Worm (Caenorhabditis elegans): ENCODE data around the gene drd-10.

drd-10 gene

DNA sequence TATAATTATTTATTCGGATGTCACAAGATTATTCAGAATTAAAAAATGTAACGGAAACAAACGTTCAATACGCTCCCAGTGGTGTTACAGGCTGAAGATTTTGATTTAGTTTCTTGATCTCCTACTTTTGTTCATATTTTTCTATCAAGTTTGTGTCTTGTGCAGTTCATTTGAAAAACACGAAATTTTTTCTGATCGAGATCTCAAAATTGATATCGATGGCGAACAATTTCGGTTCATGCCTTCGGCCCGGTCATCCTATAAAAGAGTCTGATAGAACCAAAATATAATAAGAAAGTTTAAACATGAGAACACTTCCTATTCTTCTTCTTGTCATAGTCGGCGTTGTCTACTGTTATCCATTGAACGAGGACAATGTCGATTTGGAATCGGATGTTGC, at the start of gene drd-10:
TSS of gene drd-10 (plus strand) at position 301 of the 400 bp plus-strand sequence.
- no peak for TF ChIP-seq Y116A8C.19 (tag; optimal IDR thresholded peaks at IDR 0.05; ENCODE audit: borderline replicate concordance)
- TF ChIP-seq sptf-1 (tag; optimal IDR thresholded peaks at IDR 0.05): no peak
- no peak for TF ChIP-seq lsy-2 (tag; optimal IDR thresholded peaks at IDR 0.05)
- no peak for TF ChIP-seq jun-1 (tag; optimal IDR thresholded peaks at IDR 0.05)
- no peak for TF ChIP-seq nhr-76 (tag; optimal IDR thresholded peaks at IDR 0.05)
- TF ChIP-seq nhr-71 (tag; optimal IDR thresholded peaks at IDR 0.05): no peak

DNA sequence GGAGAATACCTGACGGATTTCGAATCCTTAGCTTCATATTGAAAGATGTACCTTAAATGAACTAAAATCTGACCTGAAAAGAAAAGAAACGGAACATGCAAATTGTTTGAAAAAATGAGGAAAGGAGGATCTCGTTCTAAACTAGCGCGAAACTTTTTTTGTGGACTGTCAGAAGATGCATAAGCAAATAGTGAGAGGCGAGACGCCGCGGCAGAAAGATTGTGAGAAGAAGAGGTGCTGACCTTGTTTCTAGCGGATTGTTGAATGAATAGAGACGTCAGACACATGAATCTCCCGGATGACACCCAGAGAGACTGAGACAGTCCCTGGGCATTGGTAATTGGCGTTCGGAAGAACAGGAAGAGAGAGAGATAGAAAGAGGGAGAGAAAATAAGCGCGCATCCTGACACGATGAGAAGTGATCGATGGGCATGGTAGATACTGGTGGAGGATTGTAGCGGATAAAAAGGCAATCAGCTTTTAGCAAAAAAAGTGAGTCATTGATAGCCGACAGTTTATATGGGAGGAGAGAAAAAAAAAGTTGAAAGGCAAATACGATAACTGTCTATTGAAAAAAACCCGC, 37.4 kb upstream of the drd-10 start, which contains the start of gene ptr-15:
TSS of gene ptr-15 (minus strand) at position 51 of the 583 bp plus-strand sequence.
- TF ChIP-seq efl-1 (optimal IDR thresholded peaks at IDR 0.05) (no peak), efl-1 (GFP tag; optimal IDR thresholded peaks at IDR 0.05 in 1 of 2) (peak in 1 of 2 experiments; percentile 60), unc-86 (tag; optimal IDR thresholded peaks at IDR 0.05) (no peak), rnt-1 (tag; optimal IDR thresholded peaks at IDR 0.05) (no peak), nhr-12 (tag; optimal IDR thresholded peaks at IDR 0.05) (no peak), lir-3 (tag; optimal IDR thresholded peaks at IDR 0.05; ENCODE audit: poor library complexity) (no peak), blmp-1 (tag; optimal IDR thresholded peaks at IDR 0.05) (peak; percentile 74)

DNA sequence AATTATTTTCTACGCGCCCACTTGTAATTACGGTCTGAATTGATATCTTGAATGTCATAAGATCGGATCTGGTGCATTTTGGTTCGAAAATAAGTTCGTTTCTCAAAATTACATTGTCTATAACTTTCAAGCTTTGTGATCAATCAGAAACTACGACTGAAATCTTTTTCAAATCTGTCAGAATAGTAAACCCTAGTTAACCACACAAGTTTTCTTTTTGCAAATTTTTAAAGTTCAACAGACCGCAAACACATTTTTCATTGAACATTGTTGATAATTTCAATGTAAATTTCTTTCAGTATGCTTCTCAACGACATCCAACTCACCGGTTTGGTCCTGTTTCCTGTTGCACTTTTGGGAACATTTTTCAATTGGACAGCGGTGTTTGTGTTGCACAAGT, 35.8 kb upstream of the drd-10 start, which contains the start of gene srx-59:
TSS of gene srx-59 (plus strand) at position 301 of the 400 bp plus-strand sequence.
- no peak for TF ChIP-seq ets-5 (GFP tag; IDR thresholded peaks at IDR 0.05)
- no peak for TF ChIP-seq nhr-28 (tag; optimal IDR thresholded peaks at IDR 0.05)
- no peak for TF ChIP-seq swsn-7 (tag; optimal IDR thresholded peaks at IDR 0.05)
- TF ChIP-seq tbx-2 (tag; optimal IDR thresholded peaks at IDR 0.05): no peak
- no peak for TF ChIP-seq nhr-20 (tag; optimal IDR thresholded peaks at IDR 0.05)
- TF ChIP-seq snu-23 (GFP tag; optimal IDR thresholded peaks at IDR 0.05): no peak

DNA sequence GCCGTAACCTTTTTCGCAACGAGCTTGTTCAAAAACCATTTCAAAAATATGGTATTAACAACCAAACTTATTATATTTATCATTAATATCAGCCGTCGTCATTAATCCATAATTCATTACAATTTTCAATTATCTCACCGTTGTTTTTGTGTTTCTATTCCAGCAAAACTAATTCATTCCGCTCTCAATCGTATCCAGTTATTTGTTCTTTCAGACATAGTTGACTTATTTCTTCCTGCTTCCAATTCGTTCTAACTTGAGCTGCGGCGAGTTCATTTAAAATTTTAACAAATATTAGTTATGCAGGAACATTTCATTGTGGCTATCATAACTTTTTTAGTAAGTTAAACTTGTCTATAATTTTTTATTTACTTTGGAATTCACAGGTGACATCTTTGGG, 31.4 kb upstream of the drd-10 start, which contains the start of gene srx-16:
TSS of gene srx-16 (plus strand) at position 301 of the 400 bp plus-strand sequence.
- no peak for TF ChIP-seq pax-3 (tag; optimal IDR thresholded peaks at IDR 0.05)
- no peak for TF ChIP-seq irx-1 (tag; optimal IDR thresholded peaks at IDR 0.05)
- TF ChIP-seq zip-4 (GFP tag; optimal IDR thresholded peaks at IDR 0.05): no peak
- TF ChIP-seq nhr-84 (tag; optimal IDR thresholded peaks at IDR 0.05): no peak
- TF ChIP-seq mdl-1 (tag; optimal IDR thresholded peaks at IDR 0.05): no peak
- no peak for TF ChIP-seq hlh-17 (GFP tag; optimal IDR thresholded peaks at IDR 0.05; ENCODE audit: borderline replicate concordance)
- TF ChIP-seq sptf-1 (tag; optimal IDR thresholded peaks at IDR 0.05): no peak

DNA sequence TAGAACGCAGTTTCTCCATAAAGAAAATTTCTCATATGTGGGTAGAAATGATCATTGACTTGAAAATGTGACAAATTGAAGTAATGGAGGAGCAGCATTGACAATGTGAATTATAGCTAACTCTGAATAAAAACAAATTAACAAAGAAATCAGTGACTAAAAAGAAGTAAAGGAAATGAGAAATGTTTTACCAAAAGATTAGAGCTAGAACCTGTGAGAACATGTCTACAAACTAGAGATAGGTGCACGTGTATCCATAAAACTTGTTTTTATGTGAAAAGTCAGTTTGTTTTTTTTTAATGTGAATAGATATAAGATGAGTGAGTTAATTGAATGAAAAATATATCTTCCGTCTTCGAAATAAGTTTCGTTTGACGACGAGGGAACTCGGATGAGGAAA, 28.4 kb upstream of the drd-10 start, which contains the start of gene sre-12:
TSS of gene sre-12 (minus strand) at position 101 of the 400 bp plus-strand sequence.
- TF ChIP-seq efl-1 (optimal IDR thresholded peaks at IDR 0.05): no peak
- no peak for TF ChIP-seq efl-1 (GFP tag; optimal IDR thresholded peaks at IDR 0.05 in 1 of 2)
- no peak for TF ChIP-seq aha-1 (tag; optimal IDR thresholded peaks at IDR 0.05)
- no peak for TF ChIP-seq lir-3 (tag; optimal IDR thresholded peaks at IDR 0.05; ENCODE audit: poor library complexity)
- no peak for TF ChIP-seq nhr-237 (tag; optimal IDR thresholded peaks at IDR 0.05)
- TF ChIP-seq nhr-90 (tag; optimal IDR thresholded peaks at IDR 0.05; ENCODE audit: poor library complexity): no peak
- TF ChIP-seq mef-2 (tag; optimal IDR thresholded peaks at IDR 0.05): no peak
- no peak for TF ChIP-seq jun-1 (tag; optimal IDR thresholded peaks at IDR 0.05)
- TF ChIP-seq lin-35 (GFP tag; optimal IDR thresholded peaks at IDR 0.05): no peak
- no peak for TF ChIP-seq fkh-8 (tag; optimal IDR thresholded peaks at IDR 0.05)
- no peak for TF ChIP-seq unc-30 (tag; optimal IDR thresholded peaks at IDR 0.05)
- no peak for TF ChIP-seq hlh-4 (tag; optimal IDR thresholded peaks at IDR 0.05)

DNA sequence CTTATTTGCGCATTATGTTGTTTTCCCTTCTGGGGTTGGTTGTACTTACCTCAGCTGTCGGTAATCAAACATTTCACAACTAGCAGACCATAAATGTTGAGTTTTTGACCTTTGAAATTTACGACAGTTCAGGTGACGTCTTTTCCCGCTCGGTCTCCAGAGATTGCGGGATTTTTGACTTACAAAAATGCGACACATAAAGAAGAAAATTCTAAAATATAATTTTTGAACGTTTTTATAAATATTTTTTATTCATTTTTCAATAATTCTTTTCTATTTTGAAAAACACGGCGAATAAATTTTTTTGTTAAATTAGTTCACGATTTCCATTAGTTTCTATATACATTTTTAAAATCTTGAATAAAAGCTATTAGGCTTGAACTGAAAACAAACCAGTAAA, 24.6 kb upstream of the drd-10 start, which contains the start of gene nhr-161:
TSS of gene nhr-161 (minus strand) at position 101 of the 400 bp plus-strand sequence.
- TF ChIP-seq hpl-2 (GFP tag; optimal IDR thresholded peaks at IDR 0.05): no peak
- no peak for TF ChIP-seq unc-62 (GFP tag; optimal IDR thresholded peaks at IDR 0.05)
- no peak for TF ChIP-seq egl-27 (tag; optimal IDR thresholded peaks at IDR 0.05)
- TF ChIP-seq lin-14 (GFP tag; optimal IDR thresholded peaks at IDR 0.05): no peak
- no peak for TF ChIP-seq unc-86 (tag; optimal IDR thresholded peaks at IDR 0.05)
- TF ChIP-seq zag-1 (tag; optimal IDR thresholded peaks at IDR 0.05): no peak
- TF ChIP-seq nhr-76 (tag; optimal IDR thresholded peaks at IDR 0.05): no peak
- no peak for TF ChIP-seq F16B12.6 (tag; optimal IDR thresholded peaks at IDR 0.05)
- TF ChIP-seq skn-1 (tag; optimal IDR thresholded peaks at IDR 0.05): no peak
- TF ChIP-seq mep-1 (tag; optimal IDR thresholded peaks at IDR 0.05): no peak
- no peak for TF ChIP-seq mdl-1 (tag; optimal IDR thresholded peaks at IDR 0.05)
- TF ChIP-seq dpl-1 (GFP tag; optimal IDR thresholded peaks at IDR 0.05): no peak
- TF ChIP-seq efl-3 (GFP tag; optimal IDR thresholded peaks at IDR 0.05): no peak
- no peak for TF ChIP-seq hlh-4 (tag; optimal IDR thresholded peaks at IDR 0.05)

Data from whole organism, L1 larva.